Fruit fly (Drosophila melanogaster) whole organism, embryonic: ENCODE measurements around the gene CG13364.

ENCODE experiments used
- Awh ChIP-seq: fragments of 200-800 bp; sonication (Bioruptor generic); IDR thresholded peaks from 2 replicates; pipeline ENCODE4, ENCODE4 v1.3.6; 2022; ENCODE audit warnings: missing biosample characterization, missing genetic modification characterization
- B-H1 ChIP-seq: fragments of 200-800 bp; sonication (Bioruptor generic); IDR thresholded peaks from 3 replicates; pipeline ENCODE4 v1.3.6; 2022; ENCODE audit warnings: missing biosample characterization, missing genetic modification characterization
- C15 ChIP-seq: fragments of 200-800 bp; sonication (Bioruptor generic); IDR thresholded peaks from 3 replicates; pipeline ENCODE4 v1.3.6; 2022; ENCODE audit warnings: missing biosample characterization, missing genetic modification characterization
- CG10209 ChIP-seq: fragments of 200-800 bp; sonication (Bioruptor generic); optimal IDR thresholded peaks from 3 replicates; lab custom pipeline; 2017; ENCODE audit warnings: missing biosample characterization, mild to moderate bottlenecking, missing genetic modification characterization, missing genetic modification reagents
- CG11456 ChIP-seq: fragments of 200-800 bp; sonication (Bioruptor generic); IDR thresholded peaks from 3 replicates; pipeline ENCODE4 v1.3.6; 2022; ENCODE audit warnings: missing biosample characterization, missing genetic modification characterization
- CG11560 ChIP-seq: fragments of 200-800 bp; sonication (Bioruptor generic); IDR thresholded peaks from 3 replicates; pipeline ENCODE4 v1.3.6; 2022; ENCODE audit warnings: missing biosample characterization, missing genetic modification characterization
- CG11723 ChIP-seq: fragments of 200-800 bp; sonication (Bioruptor generic); optimal IDR thresholded peaks from 2 replicates; lab custom pipeline; 2017; ENCODE audit warnings: missing biosample characterization, mild to moderate bottlenecking, missing genetic modification characterization
- CG12942 ChIP-seq: fragments of 200-800 bp; sonication (Bioruptor generic); optimal IDR thresholded peaks from 3 replicates; lab custom pipeline; 2016; ENCODE audit warnings: missing biosample characterization, missing genetic modification characterization
- CG13775 ChIP-seq: fragments of 200-800 bp; sonication (Bioruptor generic); optimal IDR thresholded peaks from 3 replicates; lab custom pipeline; 2017; ENCODE audit warnings: missing biosample characterization, mild to moderate bottlenecking, missing genetic modification characterization
- CG15269 ChIP-seq: fragments of 200-800 bp; sonication (Bioruptor generic); optimal IDR thresholded peaks from 2 replicates; lab custom pipeline; 2018; ENCODE audit warnings: missing biosample characterization, mild to moderate bottlenecking, missing genetic modification characterization, moderate library complexity
- CG1529 ChIP-seq: fragments of 200-800 bp; sonication (Bioruptor generic); optimal IDR thresholded peaks from 3 replicates; lab custom pipeline; 2018; ENCODE audit warnings: missing biosample characterization, missing genetic modification characterization
- CG1603 ChIP-seq: fragments of 200-800 bp; sonication (Bioruptor generic); optimal IDR thresholded peaks from 2 replicates; lab custom pipeline; 2019; ENCODE audit warnings: missing biosample characterization, mild to moderate bottlenecking, missing genetic modification characterization, moderate library complexity
- CG1832 ChIP-seq: fragments of 200-800 bp; sonication (Bioruptor generic); optimal IDR thresholded peaks from 2 replicates; lab custom pipeline; 2017; ENCODE audit warnings: missing biosample characterization, mild to moderate bottlenecking, missing genetic modification characterization, inconsistent platforms
- CG2129 ChIP-seq: fragments of 200-800 bp; sonication (Bioruptor generic); IDR thresholded peaks from 2 replicates; pipeline ENCODE4 v1.3.6; 2022; ENCODE audit warnings: missing biosample characterization, missing genetic modification characterization; ENCODE audit not compliant: partially characterized antibody
- CG2199 ChIP-seq: fragments of 200-800 bp; sonication (Bioruptor generic); IDR thresholded peaks from 3 replicates; pipeline ENCODE4 v1.3.6; 2022; ENCODE audit warnings: missing biosample characterization, missing genetic modification characterization
- CG31441 ChIP-seq: fragments of 200-800 bp; sonication (Bioruptor generic); IDR thresholded peaks from 2 replicates; pipeline ENCODE4 v1.3.6; 2022; ENCODE audit warnings: missing biosample characterization, missing genetic modification characterization
- CG3838 ChIP-seq: fragments of 200-800 bp; sonication (Bioruptor generic); optimal IDR thresholded peaks from 3 replicates; lab custom pipeline; 2016; ENCODE audit warnings: missing biosample characterization, missing genetic modification characterization
- CG3847 ChIP-seq: fragments of 200-800 bp; sonication (Bioruptor generic); IDR thresholded peaks from 2 replicates; pipeline ENCODE4 v1.3.6; 2022; ENCODE audit warnings: missing biosample characterization, missing genetic modification characterization
- CG4617 ChIP-seq: fragments of 200-800 bp; sonication (Bioruptor generic); optimal IDR thresholded peaks from 3 replicates; lab custom pipeline; 2016; ENCODE audit warnings: missing biosample characterization, missing genetic modification characterization, borderline replicate concordance
- CG7963 ChIP-seq: fragments of 200-800 bp; sonication (Bioruptor generic); IDR thresholded peaks from 3 replicates; pipeline ENCODE4 v1.3.6; 2022; ENCODE audit warnings: missing biosample characterization, missing genetic modification characterization; ENCODE audit not compliant: partially characterized antibody
- CG8478 ChIP-seq: fragments of >200 bp; optimal IDR thresholded peaks from 2 replicates; lab custom pipeline; 2018
- CG8924 ChIP-seq: fragments of 200-800 bp; optimal IDR thresholded peaks from 3 replicates; lab custom pipeline; 2019; ENCODE audit warnings: missing biosample characterization, mild to moderate bottlenecking, missing genetic modification characterization, moderate library complexity
- D19A ChIP-seq: fragments of 200-800 bp; optimal IDR thresholded peaks from 3 replicates; lab custom pipeline; 2019; ENCODE audit warnings: missing biosample characterization, mild to moderate bottlenecking, missing genetic modification characterization, moderate library complexity
- Dfd ChIP-seq, 2 experiments: fragments of >200 bp; optimal IDR thresholded peaks; 2 replicates each; lab custom pipeline; 2017; ENCODE audit warnings: missing biosample characterization in 2 of 2, missing genetic modification characterization in 2 of 2
- Dp ChIP-seq: fragments of 200-800 bp; sonication (Bioruptor generic); optimal IDR thresholded peaks from 2 replicates; lab custom pipeline; 2018; ENCODE audit warnings: missing biosample characterization, mild to moderate bottlenecking, missing genetic modification characterization, moderate library complexity
- Ets97D ChIP-seq: fragments of 200-800 bp; sonication (Bioruptor generic); optimal IDR thresholded peaks from 3 replicates; lab custom pipeline; 2016; ENCODE audit warnings: missing biosample characterization, missing genetic modification characterization
- Med ChIP-seq: fragments of 200-800 bp; sonication (Bioruptor generic); peaks from one replicate; lab custom pipeline; 2016; ENCODE audit warnings: missing biosample characterization, missing genetic modification characterization, mild to moderate bottlenecking, inconsistent platforms, moderate library complexity
- PHDP ChIP-seq: fragments of 200-800 bp; sonication (Bioruptor generic); optimal IDR thresholded peaks from 3 replicates; lab custom pipeline; 2018; ENCODE audit warnings: missing biosample characterization, mild to moderate bottlenecking, missing genetic modification characterization, moderate library complexity
- Pdp1 ChIP-seq, 2 experiments: fragments of 200-800 bp; sonication (Bioruptor generic); optimal IDR thresholded peaks; 3 replicates each; lab custom pipeline; 2016; ENCODE audit warnings: missing biosample characterization in 2 of 2, missing genetic modification characterization in 2 of 2, mild to moderate bottlenecking in 1 of 2, moderate library complexity in 1 of 2
- Trl ChIP-seq, 3 experiments: fragments of >200 bp in 2 of 3; fragments of 200-800 bp in 1 of 3; sonication (Bioruptor generic) in 1 of 3; optimal IDR thresholded peaks; 2 replicates in 1 of 3; 3 replicates in 2 of 3; lab custom pipeline; 2016 to 2017; ENCODE audit warnings: missing biosample characterization in 1 of 3, missing genetic modification characterization in 1 of 3
- Xrp1 ChIP-seq: fragments of 200-800 bp; sonication (Bioruptor generic); IDR thresholded peaks from 2 replicates; pipeline ENCODE4 v1.3.6; 2022; ENCODE audit warnings: missing biosample characterization, missing genetic modification characterization
- YL-1 ChIP-seq: fragments of 200-800 bp; sonication (Bioruptor generic); optimal IDR thresholded peaks from 3 replicates; lab custom pipeline; 2017; ENCODE audit warnings: missing biosample characterization, mild to moderate bottlenecking, missing genetic modification characterization
- cg ChIP-seq: fragments of 200-800 bp; sonication (Bioruptor generic); optimal IDR thresholded peaks from 3 replicates; lab custom pipeline; 2019; ENCODE audit warnings: missing biosample characterization, mild to moderate bottlenecking, missing genetic modification characterization, moderate library complexity
- ci ChIP-seq: fragments of 200-800 bp; sonication (Bioruptor generic); IDR thresholded peaks from 3 replicates; pipeline ENCODE4 v1.3.6; 2022; ENCODE audit warnings: missing biosample characterization, missing genetic modification characterization
- crc ChIP-seq: fragments of 200-800 bp; sonication (Bioruptor generic); optimal IDR thresholded peaks from 2 replicates; lab custom pipeline; 2016; ENCODE audit warnings: missing biosample characterization, missing genetic modification characterization
- disco-r ChIP-seq: fragments of 200-800 bp; sonication (Bioruptor generic); optimal IDR thresholded peaks from 2 replicates; lab custom pipeline; 2016; ENCODE audit warnings: missing biosample characterization, missing genetic modification characterization
- gt ChIP-seq: fragments of 200-800 bp; sonication (Bioruptor generic); IDR thresholded peaks from 2 replicates; pipeline ENCODE4 v1.3.6; 2022; ENCODE audit warnings: missing biosample characterization, missing genetic modification characterization
- hkb ChIP-seq, 2 experiments: fragments of 200-800 bp in 1 of 2; fragments of >200 bp in 1 of 2; sonication (Bioruptor generic) in 1 of 2; IDR thresholded peaks in 1 of 2; optimal IDR thresholded peaks in 1 of 2; 2 replicates each; pipeline versions ENCODE4 v1.3.6 to Lab custom; 2017 to 2022; ENCODE audit warnings: missing biosample characterization in 1 of 2, missing genetic modification characterization in 1 of 2
- jumu ChIP-seq: fragments of 200-800 bp; sonication (Bioruptor generic); optimal IDR thresholded peaks from 3 replicates; lab custom pipeline; 2016; ENCODE audit warnings: missing biosample characterization, missing genetic modification characterization
- klu ChIP-seq: fragments of 200-800 bp; sonication (Bioruptor generic); IDR thresholded peaks from 2 replicates; pipeline ENCODE4 v1.3.6; 2022; ENCODE audit warnings: missing biosample characterization, missing genetic modification characterization
- lola ChIP-seq, 3 experiments: fragments of >200 bp in 2 of 3; fragments of 200-800 bp in 1 of 3; sonication (Bioruptor generic) in 1 of 3; optimal IDR thresholded peaks; 2 replicates each; lab custom pipeline; 2017 to 2019; ENCODE audit warnings: missing biosample characterization in 3 of 3, missing genetic modification characterization in 3 of 3, mild to moderate bottlenecking in 1 of 3, moderate library complexity in 1 of 3
- org-1 ChIP-seq: fragments of 200-800 bp; sonication (Bioruptor generic); optimal IDR thresholded peaks from 2 replicates; lab custom pipeline; 2017; ENCODE audit warnings: missing biosample characterization, missing genetic modification characterization
- p53 ChIP-seq: fragments of 200-800 bp; sonication (Bioruptor generic); optimal IDR thresholded peaks from 2 replicates; lab custom pipeline; 2016; ENCODE audit warnings: missing biosample characterization, missing genetic modification characterization
- phol ChIP-seq: fragments of 200-800 bp; sonication (Bioruptor generic); optimal IDR thresholded peaks from 3 replicates; lab custom pipeline; 2018; ENCODE audit warnings: missing biosample characterization, mild to moderate bottlenecking, missing genetic modification characterization, moderate library complexity
- sens ChIP-seq: fragments of 200-800 bp; sonication (Bioruptor generic); peaks from one replicate; lab custom pipeline; 2016; ENCODE audit warnings: missing biosample characterization, missing genetic modification characterization
- stwl ChIP-seq: fragments of 200-800 bp; sonication (Bioruptor generic); optimal IDR thresholded peaks from 3 replicates; lab custom pipeline; 2018; ENCODE audit warnings: missing biosample characterization, mild to moderate bottlenecking, missing genetic modification characterization, moderate library complexity
- trem ChIP-seq: fragments of 200-800 bp; optimal IDR thresholded peaks from 3 replicates; lab custom pipeline; 2019; ENCODE audit warnings: missing biosample characterization, mild to moderate bottlenecking, missing genetic modification characterization, moderate library complexity
- ttk ChIP-seq: fragments of 200-800 bp; sonication (Bioruptor generic); IDR thresholded peaks from 2 replicates; pipeline ENCODE4 v2.1.2; 2022; ENCODE audit warnings: missing biosample characterization, missing genetic modification characterization

CG13364 gene

dm6 chrX:617477-617795 lies 7.6 kb downstream of the CG13364 start (continued):
- TF ChIP-seq Awh (GFP tag; lab: Robert Waterston, UW) (no peak), CG12942 (GFP tag; lab: Kevin White, UChicago) (no peak), D19A (no peak), trem (peak; percentile 14), crc (no peak), CG2199 (GFP tag; lab: Robert Waterston, UW) (peak; percentile 26; the same call in 1 of the 3 replicates), CG11560 (tag; lab: Robert Waterston, UW) (peak; percentile 41; the same call in 1 of the 3 replicates), jumu (no peak), C15 (GFP tag; lab: Robert Waterston, UW) (no peak), hkb (optimal IDR thresholded peaks at IDR 0.05; lab: Kevin White, UChicago) (no peak), hkb (GFP tag; IDR thresholded peaks at IDR 0.05; lab: Robert Waterston, UW) (no peak), lola (GFP tag; optimal IDR thresholded peaks at IDR 0.05; lab: Kevin White, UChicago) (no peak), CG3847 (GFP tag; lab: Robert Waterston, UW) (peak; percentile 34; the same call in 1 of the 2 replicates), CG3838 (no peak), p53 (GFP tag; lab: Kevin White, UChicago) (peak; percentile 3), CG7963 (GFP tag; lab: Robert Waterston, UW) (peak; percentile 64; the same call in 2 of the 3 replicates), CG11723 (GFP tag; lab: Kevin White, UChicago) (no peak), klu (GFP tag; lab: Robert Waterston, UW) (no peak)

dm6 chrX:616761-617476 lies 8.1 kb downstream of the CG13364 start:
- TF ChIP-seq org-1 (GFP tag; lab: Kevin White, UChicago) (no peak), CG15269 (no peak), ttk (GFP tag; lab: Robert Waterston, UW) (no peak), Dfd (GFP tag; optimal IDR thresholded peaks at IDR 0.05; lab: Kevin White, UChicago) (no peak), CG1603 (peak; percentile 33), trem (peak; percentile 15), CG13775 (GFP tag; lab: Kevin White, UChicago) (peak; percentile 49), CG4617 (GFP tag; lab: Kevin White, UChicago) (peak; percentile 44), Pdp1 (GFP tag; optimal IDR thresholded peaks at IDR 0.05; lab: Kevin White, UChicago) (peak in 1 of 2 experiments; percentile 13), CG1832 (peak; percentile 73), sens (GFP tag; lab: Kevin White, UChicago) (peak; percentile 88), disco-r (GFP tag; lab: Kevin White, UChicago) (no peak), YL-1 (peak; percentile 56), Ets97D (peak; percentile 10), gt (no peak), B-H1 (GFP tag; lab: Robert Waterston, UW) (no peak), ci (0 out of 3 replicates have a peak, but pooled peaks have one; percentile 14), CG11723 (GFP tag; lab: Kevin White, UChicago) (no peak), cg (GFP tag; lab: Kevin White, UChicago) (peak; percentile 87), Dp (peak; percentile 51), CG2129 (GFP tag; lab: Robert Waterston, UW) (no peak), Med (peak; percentile 70), CG31441 (no peak), CG2199 (GFP tag; lab: Robert Waterston, UW) (0 out of 3 replicates have a peak, but pooled peaks have one; percentile 41), CG11456 (GFP tag; lab: Robert Waterston, UW) (no peak), Xrp1 (GFP tag; lab: Robert Waterston, UW) (peak; percentile 28; the same call in 1 of the 2 replicates), Trl (optimal IDR thresholded peaks at IDR 0.05; lab: Kevin White, UChicago) (peak; percentile 7 to 53), Trl (GFP tag; optimal IDR thresholded peaks at IDR 0.05; lab: Kevin White, UChicago) (no peak), stwl (tag; lab: Kevin White, UChicago) (peak; percentile 4), CG8924 (tag; lab: Kevin White, UChicago) (peak; percentile 44), CG8478 (lab: Kevin White, UChicago) (peak; percentile 78), CG10209 (GFP tag; lab: Kevin White, UChicago) (no peak), CG1529 (GFP tag; lab: Kevin White, UChicago) (no peak), phol (peak; percentile 59), PHDP (tag; lab: Kevin White, UChicago) (no peak)
